Worm (Caenorhabditis elegans): ENCODE measurements around the gene gex-2.

gex-2 gene

DNA sequence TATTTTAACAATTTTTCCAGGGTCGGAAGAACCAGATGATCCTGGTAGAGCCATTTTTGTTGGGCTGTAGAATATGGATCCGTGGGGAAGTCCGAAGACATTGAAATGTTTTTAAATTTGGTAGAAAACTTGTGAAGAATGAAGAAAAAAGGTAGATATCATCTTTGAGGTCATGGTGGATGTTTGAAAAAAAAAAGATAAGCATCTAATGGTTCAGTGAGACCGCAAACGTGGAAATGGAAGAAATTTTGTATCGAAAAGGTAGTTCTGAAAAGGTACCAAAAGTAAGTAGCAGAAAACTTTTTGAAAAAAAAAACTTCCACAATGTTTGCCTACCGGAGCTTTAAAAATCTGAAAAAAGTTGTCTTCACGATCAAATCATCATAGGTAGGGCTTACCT, 31.0 kb downstream of the gex-2 start, which contains the start of gene prmt-4:
Gene prmt-4 (minus strand): TSS at position 101 of the 400 bp plus-strand sequence.
- TF ChIP-seq sma-3 (GFP tag; optimal IDR thresholded peaks at IDR 0.05) (no peak), nhr-129 (tag; optimal IDR thresholded peaks at IDR 0.05) (no peak), mbf-1 (tag; optimal IDR thresholded peaks at IDR 0.05) (no peak), ceh-82 (tag; optimal IDR thresholded peaks at IDR 0.05) (no peak), fos-1 (tag; optimal IDR thresholded peaks at IDR 0.05) (no peak), blmp-1 (tag; optimal IDR thresholded peaks at IDR 0.05; ENCODE audit: insufficient read depth) (no peak), crh-2 (tag; optimal IDR thresholded peaks at IDR 0.05) (no peak), nhr-11 (tag; optimal IDR thresholded peaks at IDR 0.05) (no peak), unc-62 (GFP tag; optimal IDR thresholded peaks at IDR 0.05) (no peak), nhr-237 (tag; optimal IDR thresholded peaks at IDR 0.05) (no peak)

DNA sequence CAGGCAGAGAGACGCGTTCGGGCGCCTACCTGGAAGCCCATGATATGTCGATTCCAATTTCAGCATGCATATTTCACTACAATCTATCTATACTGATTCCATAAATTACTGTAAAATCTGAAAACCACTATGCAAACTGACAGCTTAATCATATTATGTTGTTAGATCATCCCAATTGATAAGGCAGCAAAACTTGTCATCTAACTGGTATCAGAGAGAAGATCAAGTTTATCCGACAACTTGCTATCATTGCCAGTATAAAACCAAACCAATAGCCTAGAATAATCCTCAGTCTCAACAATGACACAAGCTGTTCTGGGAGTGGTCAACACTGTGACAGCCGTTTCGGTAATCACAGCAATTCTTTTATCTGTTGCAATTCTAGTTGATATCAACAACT, 31.6 kb downstream of the gex-2 start, which contains the start of gene col-102:
Gene col-102 (plus strand): TSS at position 301 of the 400 bp plus-strand sequence.
- TF ChIP-seq lsy-2 (tag; optimal IDR thresholded peaks at IDR 0.05) (no peak), ztf-11 (tag; optimal IDR thresholded peaks at IDR 0.05) (no peak), unc-55 (GFP tag; optimal IDR thresholded peaks at IDR 0.05) (no peak), nhr-129 (tag; optimal IDR thresholded peaks at IDR 0.05) (no peak), F13H6.1 (tag; optimal IDR thresholded peaks at IDR 0.05) (no peak), snpc-4 (tag; optimal IDR thresholded peaks at IDR 0.05) (no peak), R02D3.7 (tag; optimal IDR thresholded peaks at IDR 0.05) (no peak), blmp-1 (tag; optimal IDR thresholded peaks at IDR 0.05; ENCODE audit: insufficient read depth) (no peak), gmeb-1 (tag; optimal IDR thresholded peaks at IDR 0.05) (no peak), mbf-1 (tag; optimal IDR thresholded peaks at IDR 0.05) (no peak), Y55F3AM.14 (GFP tag; optimal IDR thresholded peaks at IDR 0.05) (no peak), sma-9 (GFP tag; optimal IDR thresholded peaks at IDR 0.05) (no peak), sma-9 (tag; optimal IDR thresholded peaks at IDR 0.05) (no peak), zag-1 (tag; optimal IDR thresholded peaks at IDR 0.05) (no peak), nhr-77 (tag; optimal IDR thresholded peaks at IDR 0.05) (no peak)

DNA sequence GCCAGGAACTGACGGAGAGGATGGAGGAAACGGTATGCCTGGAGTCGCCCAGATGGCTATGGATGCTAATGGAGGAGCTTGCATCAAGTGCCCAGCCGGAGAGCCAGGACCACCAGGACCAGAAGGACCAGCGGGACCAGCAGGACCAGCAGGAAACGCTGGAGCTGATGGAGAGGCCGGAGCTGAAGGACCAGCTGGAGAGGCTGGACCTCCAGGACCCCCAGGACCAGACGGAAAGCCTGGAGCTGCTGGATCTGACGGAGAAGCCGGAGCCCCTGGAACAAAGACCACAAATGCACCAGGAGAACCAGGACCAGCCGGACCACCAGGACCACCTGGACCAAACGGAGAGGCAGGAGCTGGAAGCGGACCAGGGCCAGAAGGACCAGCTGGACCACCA, 32.2 kb downstream of the gex-2 start:
- no peak for TF ChIP-seq nhr-77 (tag; optimal IDR thresholded peaks at IDR 0.05)
- no peak for TF ChIP-seq nhr-23 (tag; optimal IDR thresholded peaks at IDR 0.05)
- TF ChIP-seq ztf-11 (tag; optimal IDR thresholded peaks at IDR 0.05), result no peak
- TF ChIP-seq snpc-4 (tag; optimal IDR thresholded peaks at IDR 0.05), result no peak

DNA sequence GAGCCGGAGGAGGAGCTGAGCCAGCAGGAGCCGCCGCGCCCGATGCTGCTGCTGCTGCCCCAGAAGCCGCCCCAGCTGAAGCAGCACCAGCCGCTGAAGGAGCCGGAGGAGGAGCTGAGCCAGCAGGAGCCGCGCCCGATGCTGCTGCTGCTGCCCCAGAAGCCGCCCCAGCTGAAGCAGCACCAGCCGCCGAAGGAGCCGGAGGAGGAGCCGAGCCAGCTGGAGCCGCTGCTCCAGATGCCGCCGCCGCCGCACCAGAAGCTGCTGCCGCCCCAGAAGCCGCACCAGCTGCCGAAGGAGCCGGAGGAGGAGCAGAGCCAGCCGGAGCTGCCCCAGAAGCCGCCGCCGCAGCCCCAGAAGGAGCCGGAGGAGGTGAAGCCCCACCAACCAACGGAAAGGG, 32.9 kb downstream of the gex-2 start:
- TF ChIP-seq unc-62 (GFP tag; optimal IDR thresholded peaks at IDR 0.05), result no peak

DNA sequence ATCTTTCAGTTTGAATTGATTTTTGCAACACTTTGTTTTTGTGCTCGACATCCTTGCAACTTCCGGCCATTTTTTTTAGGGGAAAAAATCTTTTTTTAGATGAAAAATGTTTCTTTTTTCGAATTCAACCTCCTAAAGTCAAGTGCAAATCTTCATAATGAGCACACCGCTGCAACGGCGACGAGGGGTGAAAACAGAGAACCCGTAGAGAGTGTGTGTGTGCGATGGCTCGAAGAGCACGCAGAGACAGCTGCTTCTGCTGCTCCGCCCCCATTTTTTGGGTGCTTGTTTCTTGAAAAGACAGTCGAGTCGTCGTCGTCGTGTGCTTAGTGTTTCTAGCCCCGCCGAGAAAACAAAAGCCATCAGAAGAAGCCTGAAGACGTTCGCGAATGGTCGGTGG, 33.5 kb downstream of the gex-2 start, which contains the start of gene inx-18:
Gene inx-18 (plus strand): TSS at position 301 of the 400 bp plus-strand sequence.
- TF ChIP-seq ztf-4 (tag; optimal IDR thresholded peaks at IDR 0.05) (no peak), lin-13 (GFP tag; optimal IDR thresholded peaks at IDR 0.05) (no peak), snpc-4 (tag; optimal IDR thresholded peaks at IDR 0.05) (no peak), Y55F3AM.14 (GFP tag; optimal IDR thresholded peaks at IDR 0.05) (no peak), sma-9 (GFP tag; optimal IDR thresholded peaks at IDR 0.05) (no peak), sma-9 (tag; optimal IDR thresholded peaks at IDR 0.05) (no peak), sma-3 (GFP tag; optimal IDR thresholded peaks at IDR 0.05) (no peak), dmd-4 (tag; optimal IDR thresholded peaks at IDR 0.05) (no peak), skn-1 (tag; optimal IDR thresholded peaks at IDR 0.05) (no peak), peb-1 (tag; optimal IDR thresholded peaks at IDR 0.05) (no peak), nhr-6 (tag; optimal IDR thresholded peaks at IDR 0.05) (no peak), ztf-1 (GFP tag; conservative IDR thresholded peaks at IDR 0.05) (no peak), nhr-12 (tag; optimal IDR thresholded peaks at IDR 0.05) (no peak), aly-2 (tag; optimal IDR thresholded peaks at IDR 0.05) (no peak), unc-55 (GFP tag; optimal IDR thresholded peaks at IDR 0.05) (no peak), unc-39 (tag; optimal IDR thresholded peaks at IDR 0.05) (no peak), elt-1 (tag; optimal IDR thresholded peaks at IDR 0.05) (no peak), ztf-11 (tag; optimal IDR thresholded peaks at IDR 0.05) (no peak), nhr-77 (tag; optimal IDR thresholded peaks at IDR 0.05) (no peak), ama-1 (optimal IDR thresholded peaks at IDR 0.05) (no peak), ZK546.5 (tag; optimal IDR thresholded peaks at IDR 0.05) (no peak)
